Fruit fly (Drosophila melanogaster): ENCODE data around the gene Myc.

- TF ChIP-seq shn (GFP tag; optimal IDR thresholded peaks at IDR 0.05) = no peak
- TF ChIP-seq Lpt (GFP tag; optimal IDR thresholded peaks at IDR 0.05) = no peak
- no peak for TF ChIP-seq Usf (GFP tag; optimal IDR thresholded peaks at IDR 0.05)
- no peak for TF ChIP-seq insv (GFP tag; optimal IDR thresholded peaks at IDR 0.05)
- TF ChIP-seq btn (GFP tag; optimal IDR thresholded peaks at IDR 0.05) = no peak
Observed at dm6 chrX:3383814-3384213, 10.9 kb downstream of the Myc start.
